Worm (Caenorhabditis elegans) whole organism, young adult: ENCODE results near the gene T09F3.5.

Experiments
- B0019.2 ChIP-seq: fragments of 200-800 bp; sonication (Bioruptor generic); conservative IDR thresholded peaks from 2 replicates; pipeline ENCODE4 v1.3.6; 2022; ENCODE audit warnings: missing genetic modification reagents, missing genetic modification characterization, missing compliant biosample characterization
- F23B12.7 ChIP-seq: sonication (generic microtip); optimal IDR thresholded peaks from 2 replicates; lab custom pipeline; 2017; ENCODE audit warnings: missing genetic modification characterization, mild to moderate bottlenecking, missing compliant biosample characterization, antibody characterized with exemption, moderate library complexity; ENCODE audit not compliant: insufficient read depth
- F37B4.10 ChIP-seq: fragments of 200-800 bp; sonication (Bioruptor generic); IDR thresholded peaks from 2 replicates; pipeline ENCODE4 v1.3.6; 2022; ENCODE audit warnings: missing genetic modification characterization, missing compliant biosample characterization
- F52B5.7 ChIP-seq: sonication (generic microtip); optimal IDR thresholded peaks from 2 replicates; lab custom pipeline; 2016; ENCODE audit warnings: mild to moderate bottlenecking, missing genetic modification characterization, missing compliant biosample characterization
- F55B11.4 ChIP-seq: sonication (generic microtip); optimal IDR thresholded peaks from 2 replicates; lab custom pipeline; 2016; ENCODE audit warnings: missing compliant biosample characterization, missing genetic modification characterization, borderline replicate concordance; ENCODE audit not compliant: insufficient read depth
- K11D2.4 ChIP-seq: fragments of 200-800 bp; sonication (Bioruptor generic); IDR thresholded peaks from 2 replicates; pipeline ENCODE4 v1.3.6; 2022; ENCODE audit warnings: missing genetic modification reagents, missing genetic modification characterization, missing compliant biosample characterization
- T07F8.4 ChIP-seq: sonication (generic microtip); optimal IDR thresholded peaks from 2 replicates; lab custom pipeline; 2016; ENCODE audit warnings: mild to moderate bottlenecking, missing genetic modification characterization, moderate library complexity, missing compliant biosample characterization
- T26A5.8 ChIP-seq: sonication (generic microtip); optimal IDR thresholded peaks from 2 replicates; lab custom pipeline; 2016; ENCODE audit warnings: missing genetic modification characterization, missing compliant biosample characterization
- Y53F4B.3 ChIP-seq: fragments of 200-800 bp; sonication (Bioruptor generic); IDR thresholded peaks from 2 replicates; pipeline ENCODE4 v1.3.6; 2022; ENCODE audit warnings: missing genetic modification reagents, missing genetic modification characterization, missing compliant biosample characterization
- Y79H2A.3 ChIP-seq: fragments of 200-800 bp; sonication (Bioruptor generic); conservative IDR thresholded peaks from 2 replicates; pipeline ENCODE4 v1.3.6; 2022; ENCODE audit warnings: missing genetic modification reagents, missing genetic modification characterization, missing compliant biosample characterization
- Y95B8A.8 ChIP-seq: fragments of 200-800 bp; sonication (Bioruptor generic); IDR thresholded peaks from 2 replicates; pipeline ENCODE4 v1.3.6; 2022; ENCODE audit warnings: missing genetic modification reagents, missing genetic modification characterization, missing compliant biosample characterization
- akir-1 ChIP-seq: fragments of 200-800 bp; sonication (Bioruptor generic); optimal IDR thresholded peaks from 2 replicates; lab custom pipeline; 2018; ENCODE audit warnings: mild to moderate bottlenecking, missing genetic modification characterization, moderate library complexity, missing compliant biosample characterization
- ama-1 ChIP-seq, 3 experiments: fragments of 150-350 bp in 1 of 3; sonication (generic microtip) in 2 of 3; optimal IDR thresholded peaks; 2 replicates each; lab custom pipeline; 2014 to 2018; ENCODE audit warnings: missing biosample characterization in 2 of 3, missing genetic modification characterization in 2 of 3, missing genetic modification reagents in 2 of 3
- aptf-2 ChIP-seq: fragments of 200-800 bp; sonication (Bioruptor generic); conservative IDR thresholded peaks from 2 replicates; pipeline ENCODE4 v1.3.6; 2022; ENCODE audit warnings: missing genetic modification reagents, missing genetic modification characterization, missing compliant biosample characterization
- athp-1 ChIP-seq: sonication (generic microtip); optimal IDR thresholded peaks from 2 replicates; lab custom pipeline; 2017; ENCODE audit warnings: mild to moderate bottlenecking, missing genetic modification characterization, missing compliant biosample characterization
- ceh-27 ChIP-seq: fragments of 200-800 bp; sonication (Bioruptor generic); optimal IDR thresholded peaks from 2 replicates; lab custom pipeline; 2018; ENCODE audit warnings: mild to moderate bottlenecking, missing genetic modification characterization, moderate library complexity, missing compliant biosample characterization
- ceh-58 ChIP-seq: fragments of 200-800 bp; sonication (Bioruptor generic); IDR thresholded peaks from 2 replicates; pipeline ENCODE4 v1.3.6; 2022; ENCODE audit warnings: missing genetic modification characterization, missing compliant biosample characterization
- ceh-91 ChIP-seq: fragments of 200-800 bp; sonication (Bioruptor generic); IDR thresholded peaks from 2 replicates; pipeline ENCODE4 v1.3.6; 2022; ENCODE audit warnings: missing genetic modification reagents, missing genetic modification characterization, missing compliant biosample characterization
- chd-7 ChIP-seq: sonication (generic microtip); optimal IDR thresholded peaks from 2 replicates; lab custom pipeline; 2016; ENCODE audit warnings: mild to moderate bottlenecking, missing genetic modification characterization, moderate library complexity, missing compliant biosample characterization
- dpff-1 ChIP-seq: sonication (generic microtip); optimal IDR thresholded peaks from 2 replicates; lab custom pipeline; 2017; ENCODE audit warnings: mild to moderate bottlenecking, missing genetic modification characterization, missing compliant biosample characterization
- dpl-1 ChIP-seq: fragments of 150-350 bp; optimal IDR thresholded peaks from 2 replicates; lab custom pipeline; 2014; ENCODE audit warnings: missing biosample characterization, missing genetic modification reagents, missing genetic modification characterization
- egl-18 ChIP-seq: fragments of 200-800 bp; sonication (Bioruptor generic); IDR thresholded peaks from 2 replicates; pipeline ENCODE4 v1.3.6; 2022; ENCODE audit warnings: missing genetic modification reagents, missing genetic modification characterization, missing compliant biosample characterization
- ekl-4 ChIP-seq: fragments of 200-800 bp; sonication (Bioruptor generic); IDR thresholded peaks from 2 replicates; pipeline ENCODE4 v1.3.6; 2022; ENCODE audit warnings: missing genetic modification reagents, missing genetic modification characterization, missing compliant biosample characterization
- gei-17 ChIP-seq: fragments of 200-800 bp; sonication (Bioruptor generic); optimal IDR thresholded peaks from 2 replicates; lab custom pipeline; 2018; ENCODE audit warnings: mild to moderate bottlenecking, missing genetic modification characterization, missing compliant biosample characterization
- hmg-1.2 ChIP-seq: fragments of 200-800 bp; sonication (Bioruptor generic); IDR thresholded peaks from 2 replicates; pipeline ENCODE4 v1.3.6; 2022; ENCODE audit warnings: missing genetic modification reagents, missing genetic modification characterization, missing compliant biosample characterization
- hmg-20 ChIP-seq: fragments of 200-800 bp; sonication (Bioruptor generic); IDR thresholded peaks from 2 replicates; pipeline ENCODE4 v1.3.6; 2022; ENCODE audit warnings: missing genetic modification reagents, missing genetic modification characterization, missing compliant biosample characterization
- hsf-1 ChIP-seq: fragments of 200-800 bp; sonication (Bioruptor generic); IDR thresholded peaks from 2 replicates; pipeline ENCODE4 v1.3.6; 2022; ENCODE audit warnings: missing genetic modification reagents, missing genetic modification characterization, missing compliant biosample characterization
- let-607 ChIP-seq, 2 experiments: fragments of 200-800 bp in 1 of 2; sonication (Bioruptor generic) in 1 of 2; sonication (generic microtip) in 1 of 2; optimal IDR thresholded peaks; 2 replicates each; lab custom pipeline; 2016 to 2018; ENCODE audit warnings: mild to moderate bottlenecking in 2 of 2, missing compliant biosample characterization in 2 of 2, missing genetic modification characterization in 2 of 2, moderate library complexity in 2 of 2, missing genotype in 1 of 2
- lin-26 ChIP-seq: fragments of 200-800 bp; sonication (Bioruptor generic); IDR thresholded peaks from 2 replicates; pipeline ENCODE4 v1.3.6; 2022; ENCODE audit warnings: missing genetic modification reagents, missing genetic modification characterization, missing compliant biosample characterization
- lin-54 ChIP-seq: fragments of 200-800 bp; sonication (Bioruptor generic); optimal IDR thresholded peaks from 2 replicates; lab custom pipeline; 2018; ENCODE audit warnings: mild to moderate bottlenecking, missing genetic modification characterization, missing compliant biosample characterization
- lir-1 ChIP-seq: fragments of 200-800 bp; sonication (Bioruptor generic); conservative IDR thresholded peaks from 2 replicates; pipeline ENCODE4 v1.3.6; 2022; ENCODE audit warnings: missing genetic modification reagents, missing genetic modification characterization, missing compliant biosample characterization
- lsy-27 ChIP-seq: sonication (generic microtip); optimal IDR thresholded peaks from 2 replicates; lab custom pipeline; 2017; ENCODE audit warnings: missing genetic modification characterization, mild to moderate bottlenecking, missing compliant biosample characterization, antibody characterized with exemption, missing genotype, borderline replicate concordance; ENCODE audit not compliant: insufficient read depth
- mes-4 ChIP-seq: sonication (generic microtip); optimal IDR thresholded peaks from 2 replicates; lab custom pipeline; 2016; ENCODE audit warnings: missing genotype, missing genetic modification characterization, missing compliant biosample characterization
- nfya-1 ChIP-seq: sonication (generic microtip); optimal IDR thresholded peaks from 2 replicates; lab custom pipeline; 2017; ENCODE audit warnings: antibody characterized with exemption, missing compliant biosample characterization, missing genetic modification characterization, borderline replicate concordance; ENCODE audit not compliant: insufficient read depth
- nhr-27 ChIP-seq: fragments of 200-800 bp; sonication (Bioruptor generic); optimal IDR thresholded peaks from 2 replicates; lab custom pipeline; 2018; ENCODE audit warnings: mild to moderate bottlenecking, missing genetic modification characterization, moderate library complexity, missing compliant biosample characterization
- nhr-80 ChIP-seq: sonication (generic microtip); optimal IDR thresholded peaks from 2 replicates; lab custom pipeline; 2016; ENCODE audit warnings: missing genetic modification characterization, missing compliant biosample characterization
- pbrm-1 ChIP-seq: fragments of 200-800 bp; sonication (Bioruptor generic); IDR thresholded peaks from 2 replicates; pipeline ENCODE4 v1.3.6; 2022; ENCODE audit warnings: missing genetic modification reagents, missing genetic modification characterization, missing compliant biosample characterization
- rcor-1 ChIP-seq: fragments of 200-800 bp; sonication (Bioruptor generic); IDR thresholded peaks from 2 replicates; pipeline ENCODE4 v1.3.6; 2022; ENCODE audit warnings: missing genetic modification reagents, missing genetic modification characterization, missing compliant biosample characterization
- snpc-3.4 ChIP-seq: sonication (generic microtip); optimal IDR thresholded peaks from 2 replicates; lab custom pipeline; 2017; ENCODE audit warnings: missing genetic modification characterization, mild to moderate bottlenecking, missing compliant biosample characterization, antibody characterized with exemption, moderate library complexity, missing genotype, missing genetic modification reagents
- snpc-4 ChIP-seq, 5 experiments: fragments of 150-350 bp in 1 of 5; sonication (generic microtip) in 4 of 5; optimal IDR thresholded peaks; 2 replicates each; lab custom pipeline; 2014 to 2018; ENCODE audit warnings: missing genetic modification characterization in 5 of 5, missing biosample characterization in 3 of 5, antibody characterized with exemption in 2 of 5, mild to moderate bottlenecking in 2 of 5, missing compliant biosample characterization in 2 of 5, missing genotype in 2 of 5, moderate library complexity in 2 of 5, missing genetic modification reagents in 1 of 5
- sptf-2 ChIP-seq: fragments of 200-800 bp; sonication (Bioruptor generic); optimal IDR thresholded peaks from 2 replicates; lab custom pipeline; 2018; ENCODE audit warnings: mild to moderate bottlenecking, missing genetic modification characterization, missing compliant biosample characterization
- tbx-9 ChIP-seq: sonication (generic microtip); optimal IDR thresholded peaks from 2 replicates; lab custom pipeline; 2016; ENCODE audit warnings: borderline replicate concordance, missing genetic modification characterization, inconsistent platforms, missing compliant biosample characterization
- tlf-1 ChIP-seq: fragments of 200-800 bp; sonication (Bioruptor generic); optimal IDR thresholded peaks from 2 replicates; lab custom pipeline; 2018; ENCODE audit warnings: mild to moderate bottlenecking, missing genetic modification characterization, missing compliant biosample characterization
- unc-130 ChIP-seq: sonication (generic microtip); optimal IDR thresholded peaks from 2 replicates; lab custom pipeline; 2016; ENCODE audit warnings: missing genetic modification reagents, missing genetic modification characterization, missing compliant biosample characterization
- zim-3 ChIP-seq: sonication (generic microtip); optimal IDR thresholded peaks from 2 replicates; lab custom pipeline; 2017; ENCODE audit warnings: mild to moderate bottlenecking, missing genetic modification characterization, moderate library complexity, missing compliant biosample characterization
- ztf-26 ChIP-seq: sonication (generic microtip); optimal IDR thresholded peaks from 2 replicates; lab custom pipeline; 2017; ENCODE audit warnings: missing genetic modification characterization, missing compliant biosample characterization
- ztf-6 ChIP-seq: fragments of 200-800 bp; sonication (Bioruptor generic); IDR thresholded peaks from 2 replicates; pipeline ENCODE4 v1.3.6; 2022; ENCODE audit warnings: missing genetic modification reagents, missing genetic modification characterization, missing compliant biosample characterization

The T09F3.5 gene

DNA sequence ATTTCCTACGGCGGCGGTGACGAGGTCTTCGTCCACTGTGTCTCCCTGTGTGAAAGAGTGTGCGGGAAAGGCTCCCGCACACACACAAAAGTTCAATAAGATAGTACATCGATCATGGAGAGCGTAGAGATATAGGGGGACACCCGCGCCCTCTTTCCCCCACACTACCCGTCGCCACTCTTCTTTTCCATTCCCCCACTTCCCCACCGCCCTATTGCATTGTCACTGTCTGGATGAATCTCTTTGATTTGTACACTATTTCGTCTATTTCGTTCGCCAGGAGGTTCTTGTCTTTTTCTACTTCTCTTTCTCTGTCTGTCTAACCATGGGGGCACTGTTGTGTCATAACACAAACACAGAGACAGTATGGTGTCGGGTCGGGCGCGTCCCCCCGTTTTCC is 14.4 kb upstream of the T09F3.5 start (continued):
- peak; percentile 51 for TF ChIP-seq chd-7 (tag; lab: Kevin White, UChicago)
- TF ChIP-seq K11D2.4 (GFP tag; lab: Robert Waterston, UW): peak; percentile 41; the same call in 1 of the 2 replicates
- TF ChIP-seq T07F8.4 (tag; lab: Kevin White, UChicago): no peak
- TF ChIP-seq B0019.2: no peak
- no peak for TF ChIP-seq Y53F4B.3 (GFP tag; lab: Robert Waterston, UW)
- no peak for TF ChIP-seq unc-130
- no peak for TF ChIP-seq lsy-27 (tag; lab: Kevin White, UChicago)
- peak; percentile 70 for TF ChIP-seq nhr-80
- TF ChIP-seq akir-1 (GFP tag; lab: Kevin White, UChicago): no peak
- no peak for TF ChIP-seq dpl-1 (GFP tag; lab: Kevin White, UChicago)
- TF ChIP-seq Y95B8A.8 (GFP tag; lab: Robert Waterston, UW): no peak
- peak; percentile 20 for TF ChIP-seq lin-54
- TF ChIP-seq tbx-9 (tag; lab: Kevin White, UChicago): no peak
- no peak for TF ChIP-seq aptf-2 (GFP tag; lab: Robert Waterston, UW)
- TF ChIP-seq Y79H2A.3 (GFP tag; lab: Robert Waterston, UW): no peak
- peak; percentile 18 for TF ChIP-seq ceh-27 (GFP tag; lab: Kevin White, UChicago)
- no peak for TF ChIP-seq rcor-1 (GFP tag; lab: Robert Waterston, UW)
- TF ChIP-seq let-607 (tag; optimal IDR thresholded peaks at IDR 0.05; lab: Kevin White, UChicago): no peak
- no peak for TF ChIP-seq F23B12.7 (tag; lab: Kevin White, UChicago)
- TF ChIP-seq athp-1 (tag; lab: Kevin White, UChicago): no peak
- TF ChIP-seq dpff-1 (tag; lab: Kevin White, UChicago): no peak
- no peak for TF ChIP-seq egl-18 (GFP tag; lab: Robert Waterston, UW)
- no peak for TF ChIP-seq snpc-4 (GFP tag; optimal IDR thresholded peaks at IDR 0.05; lab: Kevin White, UChicago)
- peak in 2 of 4 experiments; percentile 41 to 82 for TF ChIP-seq snpc-4 (tag; optimal IDR thresholded peaks at IDR 0.05; lab: Kevin White, UChicago)
- peak; percentile 65; the same call in 1 of the 2 replicates for TF ChIP-seq hmg-1.2 (GFP tag; lab: Robert Waterston, UW)
- peak; percentile 8 for TF ChIP-seq gei-17 (GFP tag; lab: Kevin White, UChicago)
- TF ChIP-seq F52B5.7 (tag; lab: Kevin White, UChicago): no peak
- TF ChIP-seq F37B4.10 (GFP tag; lab: Robert Waterston, UW): no peak
- TF ChIP-seq ceh-91 (GFP tag; lab: Robert Waterston, UW): no peak
- TF ChIP-seq tlf-1 (GFP tag; lab: Kevin White, UChicago): no peak
- no peak for TF ChIP-seq lir-1
- TF ChIP-seq ztf-6 (GFP tag; lab: Robert Waterston, UW): no peak
- no peak for TF ChIP-seq zim-3 (tag; lab: Kevin White, UChicago)
- 0 out of 2 replicates have a peak, but pooled peaks have one; percentile 39 for TF ChIP-seq hsf-1 (GFP tag; lab: Robert Waterston, UW)
- TF ChIP-seq sptf-2 (GFP tag; lab: Kevin White, UChicago): no peak
- TF ChIP-seq mes-4 (tag; lab: Kevin White, UChicago): no peak
- TF ChIP-seq nfya-1: no peak
- TF ChIP-seq lin-26: no peak
- TF ChIP-seq snpc-3.4 (tag; lab: Kevin White, UChicago): no peak
- no peak for TF ChIP-seq nhr-27
- TF ChIP-seq ama-1 (optimal IDR thresholded peaks at IDR 0.05; lab: Kevin White, UChicago): no peak
- TF ChIP-seq ama-1 (GFP tag; optimal IDR thresholded peaks at IDR 0.05; lab: Kevin White, UChicago): no peak
- TF ChIP-seq T26A5.8: no peak
- TF ChIP-seq pbrm-1 (GFP tag; lab: Robert Waterston, UW): 0 out of 2 replicates have a peak, but pooled peaks have one; percentile 11
- no peak for TF ChIP-seq ceh-58 (GFP tag; lab: Robert Waterston, UW)
- TF ChIP-seq F55B11.4 (tag; lab: Kevin White, UChicago): no peak
- no peak for TF ChIP-seq hmg-20 (GFP tag; lab: Robert Waterston, UW)
- TF ChIP-seq ekl-4 (GFP tag; lab: Robert Waterston, UW): no peak
- TF ChIP-seq ztf-26: peak; percentile 1
